Worm (Caenorhabditis elegans) whole organism, L4/young adult: Measurements from ENCODE around the gene cut-4.

Experiments used
- W03F9.2 ChIP-seq: fragments of 150-350 bp; optimal IDR thresholded peaks from 2 replicates; lab custom pipeline; 2014; ENCODE audit warnings: missing biosample characterization, missing genetic modification characterization
- dao-5 ChIP-seq: sonication (generic microtip); optimal IDR thresholded peaks from 2 replicates; lab custom pipeline; 2016; ENCODE audit warnings: missing genotype, missing genetic modification characterization, moderate library complexity, missing compliant biosample characterization
- him-1 ChIP-seq: sonication (generic microtip); optimal IDR thresholded peaks from 2 replicates; lab custom pipeline; 2016; ENCODE audit warnings: missing genotype, missing genetic modification reagents, missing genetic modification characterization, missing compliant biosample characterization

Gene cut-4

DNA sequence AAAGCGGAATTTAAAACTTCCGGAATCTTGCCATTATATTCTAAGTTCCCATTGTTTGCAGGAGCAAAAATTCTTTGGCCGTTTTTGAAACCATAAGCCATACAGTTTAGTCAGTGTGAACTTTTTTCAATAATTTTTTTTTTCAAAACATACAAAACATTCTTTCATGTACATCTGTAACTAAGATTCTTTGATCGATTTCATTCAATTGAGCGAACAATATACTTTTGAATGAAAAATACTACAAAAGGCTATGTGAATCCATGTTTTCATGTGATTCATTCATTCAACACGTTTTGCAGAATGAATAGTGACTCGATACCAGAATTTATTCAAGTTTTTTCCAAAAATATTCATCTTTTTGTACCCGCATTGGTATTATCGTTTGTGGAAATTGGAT is 50.8 kb downstream of the cut-4 start, which contains the start of gene ZK666.15:
Gene ZK666.15 (plus strand): TSS at position 301 of the 400 bp plus-strand sequence.
- no peak for TF ChIP-seq dao-5
- TF ChIP-seq him-1 (tag; lab: Kevin White, UChicago), result no peak
- TF ChIP-seq W03F9.2 (tag; lab: Kevin White, UChicago), result no peak
